Worm (Caenorhabditis elegans): Measurements from ENCODE around the gene ZK470.6.

DNA sequence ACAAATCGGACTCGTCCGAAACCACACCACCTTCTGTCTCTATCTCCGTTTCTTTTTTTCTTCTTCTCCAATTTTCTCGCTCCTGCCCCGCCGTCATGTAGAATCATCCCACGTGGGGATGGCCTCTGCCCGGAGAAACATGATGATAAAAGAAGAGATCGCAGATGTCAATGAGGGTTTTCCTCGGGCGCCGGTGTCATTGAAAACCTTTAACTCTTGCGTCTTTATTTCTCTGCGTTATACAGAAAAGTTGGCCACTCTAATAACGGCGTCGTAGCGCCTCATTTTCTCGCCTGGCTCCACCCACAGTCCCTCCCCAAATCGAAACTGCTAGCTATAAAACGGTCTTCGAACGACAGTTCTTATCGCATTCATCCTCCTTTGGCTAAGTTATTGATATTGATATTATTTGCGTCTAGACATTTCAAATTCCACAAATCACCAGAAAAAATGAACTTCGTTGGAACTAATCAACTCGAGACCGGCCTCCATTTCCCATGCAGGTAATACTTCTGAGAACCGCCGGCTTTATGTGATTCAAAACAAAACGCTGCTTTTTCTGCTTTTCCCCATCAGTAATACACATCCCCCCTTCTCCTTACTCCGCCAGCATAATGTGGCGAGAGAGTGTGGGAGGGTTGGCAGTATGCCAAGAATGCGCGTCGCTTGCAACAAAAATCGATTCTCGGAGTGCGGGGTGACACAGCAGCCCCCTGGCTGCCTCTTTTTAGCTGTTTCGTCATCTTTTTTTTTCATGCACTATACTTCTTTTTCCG is 32.1 kb downstream of the ZK470.6 start:
- TF ChIP-seq ceh-19 (GFP tag; optimal IDR thresholded peaks at IDR 0.05) (no peak), sox-4 (tag; optimal IDR thresholded peaks at IDR 0.05) (peak; percentile 35), pat-9 (tag; optimal IDR thresholded peaks at IDR 0.05) (no peak), Y22D7AL.16 (tag; optimal IDR thresholded peaks at IDR 0.05) (no peak)

Data from whole organism, late embryonic.